Worm (Caenorhabditis elegans) whole organism, late embryonic: ENCODE results near the gene nspb-12.
A peak's percentile ranks its signal among the peaks of the same experiment; 100 is the strongest.

Experiments used
- C08G9.2 ChIP-seq: sonication (generic microtip); optimal IDR thresholded peaks from 2 replicates; lab custom pipeline; 2016; ENCODE audit warnings: mild to moderate bottlenecking, missing genetic modification characterization, moderate library complexity, missing compliant biosample characterization
- F13H6.1 ChIP-seq: sonication (generic microtip); optimal IDR thresholded peaks from 2 replicates; lab custom pipeline; 2016; ENCODE audit warnings: missing genetic modification characterization, missing compliant biosample characterization
- K02D7.2 ChIP-seq: sonication (generic microtip); optimal IDR thresholded peaks from 2 replicates; lab custom pipeline; 2017; ENCODE audit warnings: mild to moderate bottlenecking, missing genetic modification characterization, missing compliant biosample characterization
- K09A11.1 ChIP-seq: sonication (generic microtip); optimal IDR thresholded peaks from 2 replicates; lab custom pipeline; 2017; ENCODE audit warnings: antibody characterized with exemption, mild to moderate bottlenecking, missing genetic modification characterization, missing compliant biosample characterization; ENCODE audit not compliant: insufficient read depth
- T23F11.4 ChIP-seq: fragments of 200-800 bp; sonication (Bioruptor generic); optimal IDR thresholded peaks from 2 replicates; lab custom pipeline; 2018; ENCODE audit warnings: mild to moderate bottlenecking, missing genetic modification characterization, missing compliant biosample characterization
- Y22D7AL.16 ChIP-seq: sonication (generic microtip); optimal IDR thresholded peaks from 2 replicates; lab custom pipeline; 2016; ENCODE audit warnings: missing genetic modification characterization, missing compliant biosample characterization
- ama-1 ChIP-seq: fragments of 150-350 bp; optimal IDR thresholded peaks from 2 replicates; lab custom pipeline; 2014
- ceh-14 ChIP-seq: sonication (generic microtip); optimal IDR thresholded peaks from 2 replicates; lab custom pipeline; 2016; ENCODE audit warnings: missing genotype, missing genetic modification characterization, missing compliant biosample characterization
- ceh-22 ChIP-seq: sonication (generic microtip); optimal IDR thresholded peaks from 2 replicates; lab custom pipeline; 2017; ENCODE audit warnings: missing biosample characterization, missing genetic modification characterization
- ceh-24 ChIP-seq: sonication (generic microtip); optimal IDR thresholded peaks from 2 replicates; lab custom pipeline; 2016; ENCODE audit warnings: mild to moderate bottlenecking, missing genetic modification characterization, missing compliant biosample characterization
- ceh-30 ChIP-seq: fragments of 150-350 bp; optimal IDR thresholded peaks from 2 replicates; lab custom pipeline; 2014; ENCODE audit warnings: missing biosample characterization, missing genetic modification characterization
- ceh-34 ChIP-seq: sonication (generic microtip); optimal IDR thresholded peaks from 2 replicates; lab custom pipeline; 2016; ENCODE audit warnings: mild to moderate bottlenecking, missing genetic modification characterization, missing compliant biosample characterization
- ceh-45 ChIP-seq: fragments of 200-800 bp; sonication (Bioruptor generic); IDR thresholded peaks from 2 replicates; pipeline ENCODE4 v1.3.6; 2022; ENCODE audit warnings: missing genetic modification reagents, missing genetic modification characterization, missing compliant biosample characterization
- ceh-6 ChIP-seq: fragments of 200-800 bp; sonication (Bioruptor generic); optimal IDR thresholded peaks from 2 replicates; lab custom pipeline; 2018; ENCODE audit warnings: mild to moderate bottlenecking, missing genetic modification characterization, missing compliant biosample characterization
- ceh-9 ChIP-seq: sonication (generic microtip); optimal IDR thresholded peaks from 2 replicates; lab custom pipeline; 2016; ENCODE audit warnings: mild to moderate bottlenecking, missing genetic modification characterization, inconsistent platforms, missing compliant biosample characterization
- che-1 ChIP-seq: sonication (generic microtip); optimal IDR thresholded peaks from 2 replicates; lab custom pipeline; 2016; ENCODE audit warnings: mild to moderate bottlenecking, missing genetic modification characterization, missing compliant biosample characterization
- dve-1 ChIP-seq: sonication (generic microtip); optimal IDR thresholded peaks from 2 replicates; lab custom pipeline; 2017; ENCODE audit warnings: antibody characterized with exemption, mild to moderate bottlenecking, missing genetic modification characterization, missing compliant biosample characterization
- elt-4 ChIP-seq: sonication (generic microtip); optimal IDR thresholded peaks from 2 replicates; lab custom pipeline; 2016; ENCODE audit warnings: missing genetic modification characterization, missing compliant biosample characterization
- fax-1 ChIP-seq: sonication (generic microtip); optimal IDR thresholded peaks from 2 replicates; lab custom pipeline; 2016; ENCODE audit warnings: missing genotype, missing genetic modification characterization, missing compliant biosample characterization
- fkh-10 ChIP-seq: fragments of 150-350 bp; optimal IDR thresholded peaks from 2 replicates; lab custom pipeline; 2014; ENCODE audit warnings: missing biosample characterization, missing genetic modification reagents, missing genetic modification characterization
- fkh-6 ChIP-seq: sonication (generic microtip); optimal IDR thresholded peaks from 2 replicates; lab custom pipeline; 2016; ENCODE audit warnings: missing genetic modification characterization, missing compliant biosample characterization
- hlh-13 ChIP-seq: fragments of 200-800 bp; sonication (Bioruptor generic); optimal IDR thresholded peaks from 2 replicates; lab custom pipeline; 2018; ENCODE audit warnings: mild to moderate bottlenecking, missing genetic modification characterization, missing compliant biosample characterization
- hlh-15 ChIP-seq: sonication (generic microtip); optimal IDR thresholded peaks from 2 replicates; lab custom pipeline; 2016; ENCODE audit warnings: missing genetic modification characterization, missing compliant biosample characterization
- hlh-30 ChIP-seq: sonication (generic microtip); optimal IDR thresholded peaks from 2 replicates; lab custom pipeline; 2017; ENCODE audit warnings: antibody characterized with exemption, missing genetic modification characterization, missing compliant biosample characterization; ENCODE audit not compliant: insufficient read depth
- hlh-8 ChIP-seq: sonication (generic microtip); optimal IDR thresholded peaks from 2 replicates; lab custom pipeline; 2016; ENCODE audit warnings: missing genotype, missing genetic modification characterization, missing compliant biosample characterization
- lim-6 ChIP-seq: sonication (generic microtip); optimal IDR thresholded peaks from 2 replicates; lab custom pipeline; 2016; ENCODE audit warnings: missing genetic modification characterization, missing compliant biosample characterization
- lin-11 ChIP-seq: fragments of 200-800 bp; sonication (Bioruptor generic); optimal IDR thresholded peaks from 2 replicates; lab custom pipeline; 2018; ENCODE audit warnings: mild to moderate bottlenecking, missing genetic modification characterization, missing compliant biosample characterization
- madf-2 ChIP-seq: sonication (generic microtip); optimal IDR thresholded peaks from 2 replicates; lab custom pipeline; 2017; ENCODE audit warnings: missing genetic modification characterization, missing compliant biosample characterization
- mec-3 ChIP-seq: sonication (generic microtip); optimal IDR thresholded peaks from 2 replicates; lab custom pipeline; 2016; ENCODE audit warnings: borderline replicate concordance, missing genetic modification characterization, missing compliant biosample characterization
- nfya-1 ChIP-seq: sonication (generic microtip); optimal IDR thresholded peaks from 2 replicates; lab custom pipeline; 2017; ENCODE audit warnings: missing genetic modification characterization, mild to moderate bottlenecking, missing compliant biosample characterization, antibody characterized with exemption, moderate library complexity
- nhr-11 ChIP-seq: fragments of 150-350 bp; optimal IDR thresholded peaks from 2 replicates; lab custom pipeline; 2014; ENCODE audit warnings: missing biosample characterization, missing genetic modification characterization
- npax-4 ChIP-seq: sonication (generic microtip); optimal IDR thresholded peaks from 2 replicates; lab custom pipeline; 2016; ENCODE audit warnings: missing genetic modification characterization, missing compliant biosample characterization
- pat-9 ChIP-seq: fragments of 200-800 bp; sonication (Bioruptor generic); optimal IDR thresholded peaks from 2 replicates; lab custom pipeline; 2018; ENCODE audit warnings: mild to moderate bottlenecking, missing genetic modification characterization, moderate library complexity, missing compliant biosample characterization
- pax-1 ChIP-seq: fragments of 150-350 bp; optimal IDR thresholded peaks from 2 replicates; lab custom pipeline; 2014; ENCODE audit warnings: missing biosample characterization, missing genetic modification characterization
- pha-4 ChIP-seq: fragments of 150-350 bp; optimal IDR thresholded peaks from 2 replicates; lab custom pipeline; 2018; ENCODE audit warnings: missing biosample characterization, missing genetic modification reagents, missing genetic modification characterization
- pqm-1 ChIP-seq: sonication (generic microtip); optimal IDR thresholded peaks from 2 replicates; lab custom pipeline; 2016; ENCODE audit warnings: missing genetic modification characterization, missing compliant biosample characterization
- pros-1 ChIP-seq: fragments of 150-350 bp; optimal IDR thresholded peaks from 2 replicates; lab custom pipeline; 2014; ENCODE audit warnings: missing biosample characterization, missing genetic modification reagents, missing genetic modification characterization
- ref-2 ChIP-seq: sonication (generic microtip); optimal IDR thresholded peaks from 2 replicates; lab custom pipeline; 2016; ENCODE audit warnings: missing genetic modification characterization, missing compliant biosample characterization
- rnt-1 ChIP-seq: sonication (generic microtip); optimal IDR thresholded peaks from 2 replicates; lab custom pipeline; 2016; ENCODE audit warnings: missing genetic modification characterization, missing compliant biosample characterization
- sox-2 ChIP-seq: fragments of 200-800 bp; sonication (Bioruptor generic); IDR thresholded peaks from 2 replicates; pipeline ENCODE4 v1.3.6; 2022; ENCODE audit warnings: missing genetic modification reagents, missing genetic modification characterization, missing compliant biosample characterization
- sox-4 ChIP-seq: sonication (generic microtip); optimal IDR thresholded peaks from 2 replicates; lab custom pipeline; 2017; ENCODE audit warnings: mild to moderate bottlenecking, missing genetic modification characterization, inconsistent platforms, missing compliant biosample characterization
- syd-9 ChIP-seq: sonication (generic microtip); optimal IDR thresholded peaks from 2 replicates; lab custom pipeline; 2016; ENCODE audit warnings: mild to moderate bottlenecking, missing genetic modification characterization, moderate library complexity, missing compliant biosample characterization
- tbx-2 ChIP-seq: sonication (generic microtip); optimal IDR thresholded peaks from 2 replicates; lab custom pipeline; 2016; ENCODE audit warnings: missing genetic modification characterization, missing compliant biosample characterization
- unc-3 ChIP-seq, 2 experiments: fragments of 200-800 bp in 1 of 2; sonication (Bioruptor generic) in 1 of 2; sonication (generic microtip) in 1 of 2; conservative IDR thresholded peaks in 1 of 2; optimal IDR thresholded peaks in 1 of 2; 2 replicates each; pipeline versions ENCODE4 v1.3.6 to Lab custom; 2016 to 2022; ENCODE audit warnings: missing compliant biosample characterization in 2 of 2, missing genetic modification characterization in 2 of 2, missing genetic modification reagents in 1 of 2
- unc-42 ChIP-seq: sonication (generic microtip); optimal IDR thresholded peaks from 2 replicates; lab custom pipeline; 2016; ENCODE audit warnings: missing genotype, missing genetic modification characterization, missing compliant biosample characterization
- unc-86 ChIP-seq: sonication (generic microtip); optimal IDR thresholded peaks from 2 replicates; lab custom pipeline; 2016; ENCODE audit warnings: missing genetic modification characterization, missing compliant biosample characterization
- ztf-16 ChIP-seq: sonication (generic microtip); optimal IDR thresholded peaks from 2 replicates; lab custom pipeline; 2017; ENCODE audit warnings: missing genetic modification characterization, missing compliant biosample characterization

The nspb-12 gene

DNA sequence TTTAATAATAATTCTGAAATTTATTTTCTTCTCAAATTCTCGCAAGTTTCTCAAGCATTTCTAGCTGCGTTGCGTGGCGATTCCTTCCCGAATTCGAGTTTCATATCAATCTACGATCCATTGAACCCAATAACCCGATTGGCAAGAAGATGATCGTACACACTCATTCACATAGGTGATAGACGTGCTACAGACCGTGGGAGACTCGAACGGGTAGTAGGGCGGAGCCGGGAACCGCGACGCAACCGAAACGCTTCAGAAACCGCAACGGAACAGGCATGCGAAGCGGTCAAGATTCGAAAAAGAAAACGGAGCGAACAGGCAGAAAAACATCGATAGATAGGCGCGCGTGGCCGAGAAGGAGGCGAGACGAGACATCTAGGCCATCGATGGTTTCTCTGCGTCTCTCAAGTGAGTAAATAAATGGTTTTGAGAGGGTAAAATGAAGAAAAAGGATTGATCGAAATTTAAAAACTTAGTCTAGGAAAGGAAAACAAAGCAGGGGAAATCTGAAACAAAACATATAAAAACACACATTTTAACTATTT lies 34.9 kb upstream of the nspb-12 start, which contains the start of gene madf-11 (continued):
- TF ChIP-seq che-1 (no peak), ceh-24 (no peak), sox-4 (tag; lab: Kevin White, UChicago) (no peak), pat-9 (tag; lab: Kevin White, UChicago) (no peak), fkh-6 (tag; lab: Kevin White, UChicago) (peak; percentile 21), rnt-1 (tag; lab: Kevin White, UChicago) (peak; percentile 74), ref-2 (tag; lab: Kevin White, UChicago) (peak; percentile 65), pqm-1 (tag; lab: Kevin White, UChicago) (no peak), ceh-14 (tag; lab: Kevin White, UChicago) (peak; percentile 46), ceh-34 (tag; lab: Kevin White, UChicago) (peak; percentile 26), syd-9 (peak; percentile 34), ceh-30 (no peak), unc-86 (tag; lab: Kevin White, UChicago) (no peak), lim-6 (tag; lab: Kevin White, UChicago) (no peak), hlh-30 (tag; lab: Kevin White, UChicago) (no peak), tbx-2 (tag; lab: Kevin White, UChicago) (peak; percentile 84), ceh-9 (tag; lab: Kevin White, UChicago) (no peak), Y22D7AL.16 (tag; lab: Kevin White, UChicago) (no peak), elt-4 (tag; lab: Kevin White, UChicago) (no peak), unc-3 (GFP tag; conservative IDR thresholded peaks at IDR 0.05; lab: Robert Waterston, UW) (no peak), unc-3 (tag; optimal IDR thresholded peaks at IDR 0.05; lab: Kevin White, UChicago) (no peak), mec-3 (peak; percentile 82), F13H6.1 (tag; lab: Kevin White, UChicago) (peak; percentile 18), ceh-6 (GFP tag; lab: Kevin White, UChicago) (no peak), fkh-10 (GFP tag; lab: Kevin White, UChicago) (no peak), madf-2 (no peak), fax-1 (tag; lab: Kevin White, UChicago) (peak; percentile 37), K02D7.2 (tag; lab: Kevin White, UChicago) (no peak)

DNA sequence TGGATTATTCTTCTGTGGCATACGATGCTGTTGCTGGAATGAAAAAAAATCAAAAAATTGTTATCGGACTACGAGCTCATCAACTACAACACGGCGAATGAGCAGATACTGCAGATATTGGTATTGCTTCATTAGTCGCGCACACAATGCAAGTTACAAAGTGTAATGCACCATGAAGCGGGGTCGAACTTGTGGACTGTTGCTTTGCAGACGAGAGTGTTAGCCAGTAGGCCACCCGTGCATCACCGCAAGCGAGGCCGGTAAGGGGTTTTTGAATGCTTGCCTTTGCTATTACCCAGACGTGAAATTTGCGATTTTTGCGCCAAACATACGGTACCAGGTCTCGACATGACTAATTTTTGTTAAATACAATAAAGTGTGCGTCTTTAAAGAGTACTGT lies 33.4 kb upstream of the nspb-12 start:
- peak; percentile 91 for TF ChIP-seq sox-4 (tag; lab: Kevin White, UChicago)
- peak; percentile 86 for TF ChIP-seq madf-2
- peak; percentile 78 for TF ChIP-seq C08G9.2 (tag; lab: Kevin White, UChicago)
- peak; percentile 82 for TF ChIP-seq syd-9
- peak; percentile 72 for TF ChIP-seq fax-1 (tag; lab: Kevin White, UChicago)
- peak; percentile 88 for TF ChIP-seq rnt-1 (tag; lab: Kevin White, UChicago)
- TF ChIP-seq ceh-14 (tag; lab: Kevin White, UChicago), result peak; percentile 84
- peak; percentile 92 for TF ChIP-seq unc-86 (tag; lab: Kevin White, UChicago)
- peak; percentile 91 for TF ChIP-seq lin-11 (tag; lab: Kevin White, UChicago)
- TF ChIP-seq sox-2 (GFP tag; lab: Robert Waterston, UW), result peak; percentile 88
- no peak for TF ChIP-seq nhr-11 (tag; lab: Kevin White, UChicago)
- TF ChIP-seq ama-1 (lab: Kevin White, UChicago), result no peak
- no peak for TF ChIP-seq ceh-22 (tag; lab: Kevin White, UChicago)
- TF ChIP-seq pros-1 (tag; lab: Kevin White, UChicago), result peak; percentile 19
- peak; percentile 54 for TF ChIP-seq ceh-9 (tag; lab: Kevin White, UChicago)
- TF ChIP-seq ceh-24, result peak; percentile 80
- TF ChIP-seq ztf-16 (tag; lab: Kevin White, UChicago), result peak; percentile 92
- TF ChIP-seq dve-1 (tag; lab: Kevin White, UChicago), result peak; percentile 93
- TF ChIP-seq ceh-45 (GFP tag; lab: Robert Waterston, UW), result peak; percentile 93
- TF ChIP-seq pqm-1 (tag; lab: Kevin White, UChicago), result peak; percentile 66
- peak; percentile 61 for TF ChIP-seq hlh-30 (tag; lab: Kevin White, UChicago)
- peak; percentile 98 for TF ChIP-seq ceh-6 (GFP tag; lab: Kevin White, UChicago)
- peak; percentile 36 for TF ChIP-seq hlh-15 (tag; lab: Kevin White, UChicago)
- peak; percentile 89 for TF ChIP-seq hlh-13 (GFP tag; lab: Kevin White, UChicago)
- TF ChIP-seq T23F11.4, result peak; percentile 91
- TF ChIP-seq lim-6 (tag; lab: Kevin White, UChicago), result peak; percentile 51
- no peak for TF ChIP-seq pha-4 (tag; lab: Kevin White, UChicago)
- peak; percentile 64 for TF ChIP-seq nfya-1
- peak; percentile 91 for TF ChIP-seq fkh-6 (tag; lab: Kevin White, UChicago)
- TF ChIP-seq che-1, result peak; percentile 90
- TF ChIP-seq K09A11.1 (tag; lab: Kevin White, UChicago), result peak; percentile 87
- TF ChIP-seq fkh-10 (GFP tag; lab: Kevin White, UChicago), result no peak
- TF ChIP-seq npax-4 (tag; lab: Kevin White, UChicago), result peak; percentile 85
- peak; percentile 71 for TF ChIP-seq hlh-8 (tag; lab: Kevin White, UChicago)
- no peak for TF ChIP-seq pax-1
- peak; percentile 80 for TF ChIP-seq unc-3 (GFP tag; conservative IDR thresholded peaks at IDR 0.05; lab: Robert Waterston, UW)
- peak; percentile 71 for TF ChIP-seq unc-3 (tag; optimal IDR thresholded peaks at IDR 0.05; lab: Kevin White, UChicago)
- no peak for TF ChIP-seq unc-42 (tag; lab: Kevin White, UChicago)
